Fruit fly (Drosophila melanogaster): Measurements from ENCODE around the gene CG13044.

CG13044 gene

DNA sequence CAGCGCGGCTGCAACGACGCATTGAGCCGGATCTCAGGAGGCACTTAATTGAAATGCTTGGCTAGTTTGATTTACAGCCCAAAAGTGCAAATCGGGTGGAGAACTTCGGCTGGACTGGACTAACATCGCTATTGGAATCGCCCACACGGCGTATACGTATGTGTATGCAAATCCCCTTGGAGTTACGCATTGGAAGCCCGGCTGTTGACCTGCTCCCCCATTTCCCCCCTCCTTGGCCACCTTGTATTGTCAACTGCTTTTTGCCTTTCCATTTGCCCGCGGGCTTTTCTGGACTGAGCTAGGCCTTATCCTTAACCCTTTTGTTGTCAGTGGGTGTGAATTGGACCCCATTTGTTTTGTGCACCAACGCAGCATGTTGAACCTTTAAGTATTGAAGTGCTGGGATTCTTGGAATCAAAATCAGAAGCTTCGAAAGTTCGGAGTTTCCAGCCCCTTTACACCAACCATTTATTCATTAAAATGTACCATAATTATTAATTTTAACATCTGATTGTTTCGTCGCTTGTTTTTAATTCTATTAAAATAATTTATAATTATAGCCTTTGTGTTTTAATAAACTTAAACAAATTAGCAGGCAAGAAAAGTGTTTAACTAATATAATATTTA lies 27.5 kb downstream of the CG13044 start:
- TF ChIP-seq Mnt (GFP tag; optimal IDR thresholded peaks at IDR 0.05) (no peak), CG7101 (tag; optimal IDR thresholded peaks at IDR 0.05) (no peak), CG33017 (tag; optimal IDR thresholded peaks at IDR 0.05) (no peak), CG11617 (GFP tag; optimal IDR thresholded peaks at IDR 0.05) (no peak), Crg-1 (GFP tag; optimal IDR thresholded peaks at IDR 0.05) (no peak), bab1 (GFP tag; optimal IDR thresholded peaks at IDR 0.05) (no peak), kay (GFP tag; ENCODE audit: borderline replicate concordance) (no peak), ovo (GFP tag; optimal IDR thresholded peaks at IDR 0.05) (no peak), CG5204 (GFP tag; optimal IDR thresholded peaks at IDR 0.05) (no peak), pad (GFP tag; optimal IDR thresholded peaks at IDR 0.05) (no peak), Hr96 (GFP tag; optimal IDR thresholded peaks at IDR 0.05) (no peak), CG12768 (GFP tag; optimal IDR thresholded peaks at IDR 0.05) (no peak), toe (GFP tag; optimal IDR thresholded peaks at IDR 0.05) (no peak), Clk (GFP tag; optimal IDR thresholded peaks at IDR 0.05) (no peak), cic (GFP tag; optimal IDR thresholded peaks at IDR 0.05) (no peak), CG14711 (tag; optimal IDR thresholded peaks at IDR 0.05) (no peak), CG7045 (GFP tag; optimal IDR thresholded peaks at IDR 0.05) (no peak)

DNA sequence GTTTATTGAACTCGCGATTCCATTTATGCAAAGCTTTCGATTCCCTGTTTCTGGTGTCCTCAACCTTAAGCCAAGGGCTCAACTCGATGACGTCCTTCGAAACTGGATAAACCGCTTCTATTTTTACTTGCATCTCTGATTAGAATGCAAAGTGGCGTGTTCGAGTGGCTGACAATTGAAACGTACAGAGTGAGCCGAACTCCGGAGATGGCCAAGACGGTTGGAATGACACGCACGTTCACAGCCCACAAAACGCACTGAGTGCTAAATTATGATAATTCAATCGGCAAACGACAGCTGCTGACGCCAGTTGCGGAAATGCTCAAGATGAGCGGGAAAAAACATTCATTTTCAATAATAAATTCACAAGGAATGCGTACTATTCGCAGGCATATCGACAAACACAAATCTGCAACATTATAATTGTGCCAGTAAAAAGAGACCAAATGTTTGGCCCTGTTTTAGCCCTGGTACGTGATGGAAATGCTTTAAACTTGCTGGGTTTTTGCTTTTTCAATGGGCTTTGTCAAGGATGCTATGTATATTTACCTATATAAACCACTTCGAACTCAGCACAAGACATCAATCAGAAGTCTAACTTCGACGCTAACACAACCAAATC lies 30.5 kb downstream of the CG13044 start, which contains the start of gene CG13066:
Gene CG13066, plus strand, starts transcription at position 572 of the 622 bp plus-strand sequence.
- TF ChIP-seq cnc (optimal IDR thresholded peaks at IDR 0.05): no peak
- no peak for TF ChIP-seq CG33017 (tag; optimal IDR thresholded peaks at IDR 0.05)
- no peak for TF ChIP-seq Crg-1 (GFP tag; optimal IDR thresholded peaks at IDR 0.05)
- no peak for TF ChIP-seq CG1620 (GFP tag; optimal IDR thresholded peaks at IDR 0.05)
- no peak for TF ChIP-seq kay (GFP tag; ENCODE audit: borderline replicate concordance)
- TF ChIP-seq CG5204 (GFP tag; optimal IDR thresholded peaks at IDR 0.05): no peak
- TF ChIP-seq ovo (GFP tag; optimal IDR thresholded peaks at IDR 0.05): no peak

DNA sequence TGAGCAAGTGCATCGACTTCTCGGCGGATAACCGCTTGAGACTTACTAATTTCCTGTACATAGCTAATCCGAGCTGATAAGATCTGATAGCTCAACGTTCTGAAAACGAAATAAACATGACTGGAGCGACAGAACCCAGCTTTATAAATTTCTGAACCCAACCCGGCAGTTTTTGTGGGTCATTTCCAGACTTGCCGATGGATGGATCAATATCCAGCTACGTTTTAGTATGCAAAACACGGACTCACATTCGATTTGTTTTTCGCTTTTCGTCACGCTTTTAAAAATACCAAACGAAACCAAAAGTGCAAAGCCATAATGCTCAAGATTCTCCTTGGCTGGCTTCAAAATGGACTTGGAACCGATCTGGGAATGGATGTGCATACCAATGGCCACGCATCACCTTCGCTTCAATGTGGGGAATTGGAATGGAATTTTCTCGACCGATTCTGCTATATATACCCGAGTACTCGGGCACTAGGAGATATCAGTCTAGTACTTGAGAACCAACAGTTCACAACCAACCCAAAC lies 32.1 kb downstream of the CG13044 start, which contains the start of the genes CG34248 and CG13067:
Gene CG34248, minus strand, starts transcription at position 101 of the 531 bp plus-strand sequence.
Gene CG13067, plus strand, starts transcription at position 481 of the 531 bp plus-strand sequence.
- TF ChIP-seq ovo (GFP tag; optimal IDR thresholded peaks at IDR 0.05) (no peak), CG12768 (GFP tag; optimal IDR thresholded peaks at IDR 0.05) (no peak), toe (GFP tag; optimal IDR thresholded peaks at IDR 0.05) (no peak), kay (GFP tag; ENCODE audit: borderline replicate concordance) (no peak), bab1 (GFP tag; optimal IDR thresholded peaks at IDR 0.05) (no peak), CG14711 (tag; optimal IDR thresholded peaks at IDR 0.05) (no peak), cnc (optimal IDR thresholded peaks at IDR 0.05) (no peak), Hr96 (GFP tag; optimal IDR thresholded peaks at IDR 0.05) (no peak), Crg-1 (GFP tag; optimal IDR thresholded peaks at IDR 0.05) (no peak), CG7101 (tag; optimal IDR thresholded peaks at IDR 0.05) (no peak), pad (GFP tag; optimal IDR thresholded peaks at IDR 0.05) (no peak), CG5204 (GFP tag; optimal IDR thresholded peaks at IDR 0.05) (no peak), Clk (GFP tag; optimal IDR thresholded peaks at IDR 0.05) (no peak), Mnt (GFP tag; optimal IDR thresholded peaks at IDR 0.05) (no peak), cic (GFP tag; optimal IDR thresholded peaks at IDR 0.05) (no peak), CG11617 (GFP tag; optimal IDR thresholded peaks at IDR 0.05) (no peak), CG33017 (tag; optimal IDR thresholded peaks at IDR 0.05) (no peak), tj (GFP tag; optimal IDR thresholded peaks at IDR 0.05) (no peak)

DNA sequence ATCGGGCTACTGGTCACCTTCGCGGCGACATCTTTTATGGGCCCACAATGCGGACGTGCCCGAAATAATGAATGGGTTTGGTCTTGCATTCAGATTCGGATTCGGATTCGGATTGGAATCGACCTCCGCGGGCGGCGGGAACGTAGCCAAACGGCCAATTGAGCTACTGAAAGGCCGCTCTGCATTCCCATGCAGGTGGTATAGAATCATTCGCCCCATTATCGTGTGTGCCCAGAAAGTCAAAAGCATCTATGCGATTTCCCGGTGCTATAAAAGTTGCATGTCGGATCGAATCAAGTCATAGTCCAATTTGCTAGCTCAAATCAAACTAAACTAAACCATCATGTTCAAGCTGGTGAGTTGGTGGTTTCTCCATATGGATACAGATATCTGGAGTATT lies 33.9 kb downstream of the CG13044 start, which contains the start of gene CG13068:
Gene CG13068, plus strand, starts transcription at position 301 of the 400 bp plus-strand sequence.
- TF ChIP-seq CG7101 (tag; optimal IDR thresholded peaks at IDR 0.05) (no peak), CG11617 (GFP tag; optimal IDR thresholded peaks at IDR 0.05) (no peak), pad (GFP tag; optimal IDR thresholded peaks at IDR 0.05) (no peak), CG12768 (GFP tag; optimal IDR thresholded peaks at IDR 0.05) (no peak), Mnt (GFP tag; optimal IDR thresholded peaks at IDR 0.05) (no peak), CG33017 (tag; optimal IDR thresholded peaks at IDR 0.05) (no peak), CG7045 (GFP tag; optimal IDR thresholded peaks at IDR 0.05) (no peak), bab1 (GFP tag; optimal IDR thresholded peaks at IDR 0.05) (no peak), CG5204 (GFP tag; optimal IDR thresholded peaks at IDR 0.05) (no peak), Clk (GFP tag; optimal IDR thresholded peaks at IDR 0.05) (no peak), kay (GFP tag; ENCODE audit: borderline replicate concordance) (no peak), Crg-1 (GFP tag; optimal IDR thresholded peaks at IDR 0.05) (no peak), CG14711 (tag; optimal IDR thresholded peaks at IDR 0.05) (no peak)

DNA sequence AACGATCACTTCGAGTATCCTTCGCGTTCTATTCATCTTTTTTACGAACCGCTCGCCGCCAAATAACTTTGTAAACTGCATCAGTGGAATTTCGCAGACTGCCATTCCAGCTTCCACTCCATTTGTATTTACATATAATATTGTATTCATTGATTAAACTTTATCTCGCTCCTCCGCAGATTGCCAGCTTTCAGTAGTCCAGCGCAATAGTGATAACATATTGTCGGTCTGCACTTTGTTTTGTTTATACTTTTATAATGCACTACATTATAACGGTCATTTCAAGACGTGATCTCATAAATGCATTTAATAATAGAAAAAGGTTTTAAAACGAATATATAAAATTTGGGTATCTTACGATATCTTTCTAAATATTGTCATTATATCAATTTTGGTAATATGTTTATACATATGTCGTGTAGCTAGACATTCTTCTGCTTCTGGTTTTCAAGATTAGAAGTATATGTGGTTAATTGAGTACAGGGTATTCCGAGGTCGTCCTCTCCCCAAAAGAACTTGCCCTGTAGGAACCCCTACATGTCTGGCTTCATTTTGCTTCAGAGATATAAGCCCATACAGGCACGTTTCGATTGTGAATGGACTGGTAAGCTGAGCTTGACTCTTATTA lies 34.8 kb downstream of the CG13044 start, which contains the start of gene CG4950:
Gene CG4950, minus strand, starts transcription at position 51 of the 628 bp plus-strand sequence.
- no peak for TF ChIP-seq pad (GFP tag; optimal IDR thresholded peaks at IDR 0.05)
- no peak for TF ChIP-seq Crg-1 (GFP tag; optimal IDR thresholded peaks at IDR 0.05)
- TF ChIP-seq kay (GFP tag; ENCODE audit: borderline replicate concordance): no peak
- no peak for TF ChIP-seq tj (GFP tag; optimal IDR thresholded peaks at IDR 0.05)
- no peak for TF ChIP-seq CG11617 (GFP tag; optimal IDR thresholded peaks at IDR 0.05)
- no peak for TF ChIP-seq CG14711 (tag; optimal IDR thresholded peaks at IDR 0.05)
- TF ChIP-seq ovo (GFP tag; optimal IDR thresholded peaks at IDR 0.05): no peak
- no peak for TF ChIP-seq toe (GFP tag; optimal IDR thresholded peaks at IDR 0.05)
- TF ChIP-seq CG7045 (GFP tag; optimal IDR thresholded peaks at IDR 0.05): no peak
- no peak for TF ChIP-seq CG33017 (tag; optimal IDR thresholded peaks at IDR 0.05)
- TF ChIP-seq CG12768 (GFP tag; optimal IDR thresholded peaks at IDR 0.05): no peak
- TF ChIP-seq cic (GFP tag; optimal IDR thresholded peaks at IDR 0.05): no peak
- no peak for TF ChIP-seq CG1620 (GFP tag; optimal IDR thresholded peaks at IDR 0.05)
- TF ChIP-seq cnc (optimal IDR thresholded peaks at IDR 0.05): no peak

All from whole organism, adult.